Worm (Caenorhabditis elegans): ENCODE measurements around the gene wrt-7.

Gene wrt-7

ce11 chrV:15379817-15380216 lies 42.5 kb upstream of the wrt-7 start, which contains the start of gene srh-251:
TSS of gene srh-251 (minus strand) at chrV:15379917.
- no peak for TF ChIP-seq fkh-3 (tag; optimal IDR thresholded peaks at IDR 0.05)
- no peak for TF ChIP-seq madf-10 (tag; optimal IDR thresholded peaks at IDR 0.05)

- TF ChIP-seq nhr-90 (tag; optimal IDR thresholded peaks at IDR 0.05) (no peak), T26A5.8 (tag; optimal IDR thresholded peaks at IDR 0.05) (no peak), sdz-38 (tag; optimal IDR thresholded peaks at IDR 0.05) (no peak), lin-54 (GFP tag; optimal IDR thresholded peaks at IDR 0.05) (no peak), Y53F4B.3 (GFP tag; IDR thresholded peaks at IDR 0.05) (no peak), tbx-9 (tag; optimal IDR thresholded peaks at IDR 0.05; ENCODE audit: borderline replicate concordance) (no peak), Y56A3A.18 (GFP tag; IDR thresholded peaks at IDR 0.05) (no peak), ztf-25 (GFP tag; IDR thresholded peaks at IDR 0.05) (no peak), egrh-3 (GFP tag; IDR thresholded peaks at IDR 0.05) (no peak), F22D6.2 (tag; optimal IDR thresholded peaks at IDR 0.05) (no peak), cebp-1 (GFP tag; IDR thresholded peaks at IDR 0.05) (no peak), cebp-1 (tag; optimal IDR thresholded peaks at IDR 0.05) (no peak)
These were observed 40.6 kb upstream of the wrt-7 start, which contains the start of gene srh-122 for ce11 chrV:15377903-15378302. TSS of gene srh-122 (minus strand) at chrV:15378003.

ce11 chrV:15376223-15376622 lies 38.9 kb upstream of the wrt-7 start, which contains the start of gene srh-52:
TSS of gene srh-52 (minus strand) at chrV:15376323.
- no peak for TF ChIP-seq rec-8 (tag; optimal IDR thresholded peaks at IDR 0.05)
- TF ChIP-seq aptf-2 (GFP tag; conservative IDR thresholded peaks at IDR 0.05), result no peak
- no peak for TF ChIP-seq ceh-27 (GFP tag; optimal IDR thresholded peaks at IDR 0.05)
- no peak for TF ChIP-seq tbp1 (GFP tag; optimal IDR thresholded peaks at IDR 0.05)

- TF ChIP-seq nfya-1 (tag; optimal IDR thresholded peaks at IDR 0.05; ENCODE audit: borderline replicate concordance, insufficient read depth), result no peak
- TF ChIP-seq F37B4.10 (GFP tag; IDR thresholded peaks at IDR 0.05), result no peak
- no peak for TF ChIP-seq hmg-20 (GFP tag; IDR thresholded peaks at IDR 0.05)
- no peak for TF ChIP-seq ceh-58 (GFP tag; IDR thresholded peaks at IDR 0.05)
- no peak for TF ChIP-seq attf-6 (GFP tag; IDR thresholded peaks at IDR 0.05)
- no peak for TF ChIP-seq ceh-27 (GFP tag; optimal IDR thresholded peaks at IDR 0.05)
These were observed 32.4 kb upstream of the wrt-7 start, which contains the start of gene nhr-269 for ce11 chrV:15369707-15370106. TSS of gene nhr-269 (minus strand) at chrV:15369807.

ce11 chrV:15367770-15368169 lies 30.5 kb upstream of the wrt-7 start:
- TF ChIP-seq mxl-1 (tag; optimal IDR thresholded peaks at IDR 0.05), result no peak
- TF ChIP-seq K12H6.12 (tag; optimal IDR thresholded peaks at IDR 0.05), result no peak
- TF ChIP-seq let-607 (tag; optimal IDR thresholded peaks at IDR 0.05), result no peak
- TF ChIP-seq F23B12.7 (tag; optimal IDR thresholded peaks at IDR 0.05; ENCODE audit: insufficient read depth), result no peak
- no peak for TF ChIP-seq rpc-1 (optimal IDR thresholded peaks at IDR 0.05)
- TF ChIP-seq rpc-1 (tag; optimal IDR thresholded peaks at IDR 0.05), result no peak
- TF ChIP-seq C06A6.2 (GFP tag; conservative IDR thresholded peaks at IDR 0.05), result no peak
- no peak for TF ChIP-seq madf-8 (GFP tag; conservative IDR thresholded peaks at IDR 0.05)
- TF ChIP-seq nhr-80 (tag; optimal IDR thresholded peaks at IDR 0.05), result no peak
- TF ChIP-seq lag-1 (GFP tag; IDR thresholded peaks at IDR 0.05), result no peak
- no peak for TF ChIP-seq tbp1 (GFP tag; optimal IDR thresholded peaks at IDR 0.05)
- TF ChIP-seq ceh-91 (GFP tag; IDR thresholded peaks at IDR 0.05), result no peak
- no peak for TF ChIP-seq lir-1 (GFP tag; conservative IDR thresholded peaks at IDR 0.05)
